Fruit fly (Drosophila melanogaster): ENCODE data around the gene Drak.

The Drak gene

dm6 chrX:11576540-11576939, 83.6 kb downstream of the Drak start, which contains the start of gene CG11695 (continued):
- TF ChIP-seq Aef1 (GFP tag; IDR thresholded peaks at IDR 0.05), result peak; percentile 48; the same call in 2 of the 3 replicates
- no peak for TF ChIP-seq Poxn (GFP tag; IDR thresholded peaks at IDR 0.05)
- TF ChIP-seq CG7928 (GFP tag; optimal IDR thresholded peaks at IDR 0.05), result no peak
- TF ChIP-seq ase (GFP tag; IDR thresholded peaks at IDR 0.05), result no peak
- TF ChIP-seq abd-A (tag; optimal IDR thresholded peaks at IDR 0.05), result no peak
- no peak for TF ChIP-seq CG12071 (GFP tag; optimal IDR thresholded peaks at IDR 0.05)
- TF ChIP-seq CG31365 (tag; optimal IDR thresholded peaks at IDR 0.05), result no peak
- peak; percentile 37; the same call in 1 of the 2 replicates for TF ChIP-seq HLH3B (GFP tag; IDR thresholded peaks at IDR 0.05)
- TF ChIP-seq HLH4C (GFP tag; IDR thresholded peaks at IDR 0.05; ENCODE audit: partially characterized antibody), result no peak
- peak; percentile 17 for TF ChIP-seq pnt (GFP tag; optimal IDR thresholded peaks at IDR 0.05)
- no peak for TF ChIP-seq CG16779 (GFP tag; IDR thresholded peaks at IDR 0.05)
- peak; percentile 38 for TF ChIP-seq CG3995 (GFP tag; optimal IDR thresholded peaks at IDR 0.05)
- no peak for TF ChIP-seq Mrtf (GFP tag; IDR thresholded peaks at IDR 0.05)
- TF ChIP-seq so (GFP tag; IDR thresholded peaks at IDR 0.05), result no peak
- peak; percentile 0 for TF ChIP-seq CG9876 (GFP tag; optimal IDR thresholded peaks at IDR 0.05)
- no peak for TF ChIP-seq CG7357 (GFP tag; IDR thresholded peaks at IDR 0.05)
- TF ChIP-seq CG12236 (GFP tag; optimal IDR thresholded peaks at IDR 0.05), result no peak
- TF ChIP-seq CG11504 (tag; optimal IDR thresholded peaks at IDR 0.05), result peak; percentile 76
- TF ChIP-seq sug (tag; optimal IDR thresholded peaks at IDR 0.05), result peak; percentile 82
- TF ChIP-seq dysf (GFP tag; IDR thresholded peaks at IDR 0.05), result peak; percentile 76
- no peak for TF ChIP-seq Lpt (GFP tag; optimal IDR thresholded peaks at IDR 0.05)
- peak; percentile 55 for TF ChIP-seq Max (GFP tag; optimal IDR thresholded peaks at IDR 0.05)
- TF ChIP-seq eyg (GFP tag; optimal IDR thresholded peaks at IDR 0.05), result no peak
- peak; percentile 60 for TF ChIP-seq CG33557 (GFP tag; optimal IDR thresholded peaks at IDR 0.05)
- no peak for TF ChIP-seq eve (GFP tag; optimal IDR thresholded peaks at IDR 0.05)
- peak; percentile 68 for TF ChIP-seq CG17829 (tag; optimal IDR thresholded peaks at IDR 0.05)
- peak; percentile 56 for TF ChIP-seq sisA (GFP tag; IDR thresholded peaks at IDR 0.05)
- TF ChIP-seq dan (GFP tag; IDR thresholded peaks at IDR 0.05), result no peak
- TF ChIP-seq YL-1 (GFP tag; optimal IDR thresholded peaks at IDR 0.05), result peak; percentile 77
- TF ChIP-seq pum (GFP tag; optimal IDR thresholded peaks at IDR 0.05), result peak; percentile 40
- TF ChIP-seq wek (GFP tag; optimal IDR thresholded peaks at IDR 0.05), result no peak
- no peak for TF ChIP-seq CTCF (GFP tag; optimal IDR thresholded peaks at IDR 0.05)
- TF ChIP-seq luna (GFP tag; optimal IDR thresholded peaks at IDR 0.05), result no peak
- peak; percentile 62 for TF ChIP-seq Ssrp (tag; optimal IDR thresholded peaks at IDR 0.05)
- peak; percentile 72 for TF ChIP-seq nmo (GFP tag; optimal IDR thresholded peaks at IDR 0.05)
- TF ChIP-seq Hr51 (GFP tag; optimal IDR thresholded peaks at IDR 0.05), result peak; percentile 5 to 66
- no peak for TF ChIP-seq Hmx (GFP tag; optimal IDR thresholded peaks at IDR 0.05)
- TF ChIP-seq CG8388 (GFP tag; optimal IDR thresholded peaks at IDR 0.05), result peak; percentile 42
- TF ChIP-seq pb (GFP tag; optimal IDR thresholded peaks at IDR 0.05), result no peak
- TF ChIP-seq CG14667 (GFP tag; IDR thresholded peaks at IDR 0.05), result peak; percentile 36; the same call in 1 of the 2 replicates
- TF ChIP-seq Gug (GFP tag; IDR thresholded peaks at IDR 0.05), result peak; percentile 52; the same call in 1 of the 4 replicates
- no peak for TF ChIP-seq Asciz (GFP tag; optimal IDR thresholded peaks at IDR 0.05)
- no peak for TF ChIP-seq Hand (GFP tag; optimal IDR thresholded peaks at IDR 0.05)
- no peak for TF ChIP-seq MESR4 (GFP tag; optimal IDR thresholded peaks at IDR 0.05)
- TF ChIP-seq CG11723 (GFP tag; optimal IDR thresholded peaks at IDR 0.05), result peak; percentile 13
- peak; percentile 69 for TF ChIP-seq CG17361 (GFP tag; IDR thresholded peaks at IDR 0.05)
- no peak for TF ChIP-seq HLHmδ (GFP tag; optimal IDR thresholded peaks at IDR 0.05)
- TF ChIP-seq CG1792 (GFP tag; optimal IDR thresholded peaks at IDR 0.05), result no peak
- peak; percentile 18 for TF ChIP-seq HHEX (GFP tag; optimal IDR thresholded peaks at IDR 0.05)
- TF ChIP-seq Spps (tag; optimal IDR thresholded peaks at IDR 0.05), result no peak
- TF ChIP-seq CG1233 (GFP tag; optimal IDR thresholded peaks at IDR 0.05), result peak; percentile 17
- TF ChIP-seq CG18262 (tag; optimal IDR thresholded peaks at IDR 0.05), result peak; percentile 62

All from whole organism, embryonic.